Fruit fly (Drosophila melanogaster): ENCODE results near the gene CG11608.

CG11608 gene

dm6 chr3R:12637961-12638531 lies at the start of gene CG11608:
CG11608 (plus strand) TSS chr3R:12638481.
- no peak for TF ChIP-seq CG6163 (GFP tag; IDR thresholded peaks at IDR 0.05)
- TF ChIP-seq CG8319 (GFP tag; optimal IDR thresholded peaks at IDR 0.05) = peak; percentile 61
- TF ChIP-seq svp (GFP tag) = no peak
- no peak for TF ChIP-seq salr (GFP tag; optimal IDR thresholded peaks at IDR 0.05)

- TF ChIP-seq CG7368 (GFP tag; optimal IDR thresholded peaks at IDR 0.05) (no peak), CG32006 (GFP tag; optimal IDR thresholded peaks at IDR 0.05) (peak; percentile 5)
Observed at dm6 chr3R:12591672-12592071, 46.6 kb upstream of the CG11608 start.

dm6 chr3R:12595187-12595889 lies 42.9 kb upstream of the CG11608 start, which contains the start of gene Octbeta2R:
Octbeta2R (minus strand) TSS chr3R:12595725.
- TF ChIP-seq CG7368 (GFP tag; optimal IDR thresholded peaks at IDR 0.05) (no peak), CG16779 (tag; optimal IDR thresholded peaks at IDR 0.05) (no peak), CG8119 (GFP tag; IDR thresholded peaks at IDR 0.05) (no peak)

DNA sequence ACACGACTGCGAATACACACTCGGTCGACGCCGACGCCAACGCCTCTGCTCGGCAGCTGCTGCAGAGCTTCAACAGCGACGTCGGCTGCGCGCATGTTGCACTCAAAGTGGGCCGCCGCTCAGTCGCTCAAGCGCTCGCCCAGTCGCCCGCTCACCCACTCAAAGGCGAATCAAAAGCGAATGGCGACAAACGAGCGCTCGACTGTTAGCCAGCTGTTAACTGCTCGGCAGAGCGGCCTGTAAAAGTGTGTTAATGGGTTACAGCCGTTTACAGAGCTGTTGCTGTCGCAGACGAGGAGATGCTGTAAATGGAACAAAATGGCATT lies 42.4 kb upstream of the CG11608 start:
- TF ChIP-seq acj6 (GFP tag; optimal IDR thresholded peaks at IDR 0.05) (no peak), CG9139 (GFP tag; optimal IDR thresholded peaks at IDR 0.05) (no peak), CG6163 (GFP tag; IDR thresholded peaks at IDR 0.05) (no peak), CG8119 (GFP tag; IDR thresholded peaks at IDR 0.05) (no peak), Lpt (GFP tag; optimal IDR thresholded peaks at IDR 0.05) (no peak), Met (GFP tag; optimal IDR thresholded peaks at IDR 0.05) (no peak), dac (GFP tag; optimal IDR thresholded peaks at IDR 0.05) (no peak), CG4318 (GFP tag; optimal IDR thresholded peaks at IDR 0.05) (no peak), Gug (GFP tag; IDR thresholded peaks at IDR 0.05) (no peak), CG11902 (GFP tag; optimal IDR thresholded peaks at IDR 0.05) (no peak), Sox102F (GFP tag; optimal IDR thresholded peaks at IDR 0.05) (no peak)

DNA sequence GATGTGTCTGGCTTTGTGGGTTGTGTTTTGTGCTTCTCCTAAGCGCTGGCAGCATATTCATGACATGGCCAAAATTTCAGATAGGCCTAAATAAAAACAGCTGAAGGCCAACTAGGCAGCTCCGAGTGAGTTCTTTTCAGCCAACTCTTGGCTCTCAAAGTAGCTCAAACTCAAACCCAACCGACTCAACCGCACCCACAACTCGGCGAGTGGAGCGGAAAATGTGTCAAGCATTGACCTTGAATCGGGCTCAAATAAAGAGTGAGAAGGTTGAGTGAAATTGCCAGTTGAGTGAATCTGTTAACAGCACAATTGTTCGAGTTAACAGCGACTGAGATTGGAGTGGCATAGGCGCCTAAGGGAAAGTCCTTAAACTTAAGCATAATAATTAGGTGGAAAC lies 26.3 kb upstream of the CG11608 start:
- TF ChIP-seq Ets96B (tag; optimal IDR thresholded peaks at IDR 0.05) = no peak
- no peak for TF ChIP-seq Lpt (GFP tag; optimal IDR thresholded peaks at IDR 0.05)
- no peak for TF ChIP-seq Smox (GFP tag; optimal IDR thresholded peaks at IDR 0.05)
- no peak for TF ChIP-seq CG16779 (tag; optimal IDR thresholded peaks at IDR 0.05)
- TF ChIP-seq CG10669 (GFP tag; optimal IDR thresholded peaks at IDR 0.05) = no peak
- no peak for TF ChIP-seq fkh (GFP tag; optimal IDR thresholded peaks at IDR 0.05)
- TF ChIP-seq CG6808 (GFP tag; optimal IDR thresholded peaks at IDR 0.05) = no peak
- no peak for TF ChIP-seq OdsH (GFP tag; optimal IDR thresholded peaks at IDR 0.05)
- TF ChIP-seq CG32006 (GFP tag; optimal IDR thresholded peaks at IDR 0.05) = no peak
- TF ChIP-seq CG8632 (GFP tag; optimal IDR thresholded peaks at IDR 0.05) = no peak
- TF ChIP-seq topi (GFP tag; optimal IDR thresholded peaks at IDR 0.05) = no peak
- TF ChIP-seq lz (GFP tag; optimal IDR thresholded peaks at IDR 0.05) = no peak
- TF ChIP-seq CG6854 (GFP tag; optimal IDR thresholded peaks at IDR 0.05) = no peak
- TF ChIP-seq CG8319 (GFP tag; optimal IDR thresholded peaks at IDR 0.05) = no peak

- TF ChIP-seq fkh (GFP tag; optimal IDR thresholded peaks at IDR 0.05) (no peak), CG8119 (GFP tag; IDR thresholded peaks at IDR 0.05) (no peak)
Observed at dm6 chr3R:12615553-12615952, 22.7 kb upstream of the CG11608 start.

- TF ChIP-seq CG34406 (GFP tag; optimal IDR thresholded peaks at IDR 0.05) (no peak), CG4318 (GFP tag; optimal IDR thresholded peaks at IDR 0.05) (no peak), CG6792 (GFP tag; optimal IDR thresholded peaks at IDR 0.05) (no peak), Blimp-1 (GFP tag; optimal IDR thresholded peaks at IDR 0.05) (no peak), Eip93F (GFP tag; optimal IDR thresholded peaks at IDR 0.05) (no peak), pdm3 (GFP tag; optimal IDR thresholded peaks at IDR 0.05) (no peak), CG10631 (GFP tag; optimal IDR thresholded peaks at IDR 0.05) (no peak), CG8319 (GFP tag; optimal IDR thresholded peaks at IDR 0.05) (no peak), CG6808 (GFP tag; optimal IDR thresholded peaks at IDR 0.05) (no peak), Sox15 (GFP tag; optimal IDR thresholded peaks at IDR 0.05) (no peak), CG32006 (GFP tag; optimal IDR thresholded peaks at IDR 0.05) (no peak), dac (GFP tag; optimal IDR thresholded peaks at IDR 0.05) (no peak), net (GFP tag; optimal IDR thresholded peaks at IDR 0.05) (no peak), CG9139 (GFP tag; optimal IDR thresholded peaks at IDR 0.05) (no peak), CG11294 (GFP tag; IDR thresholded peaks at IDR 0.05) (no peak), OdsH (GFP tag; optimal IDR thresholded peaks at IDR 0.05) (no peak), Hr39 (GFP tag; optimal IDR thresholded peaks at IDR 0.05) (no peak)
Observed at dm6 chr3R:12622778-12623177, 15.5 kb upstream of the CG11608 start.
